Worm (Caenorhabditis elegans): ENCODE measurements around the gene lin-23.

DNA sequence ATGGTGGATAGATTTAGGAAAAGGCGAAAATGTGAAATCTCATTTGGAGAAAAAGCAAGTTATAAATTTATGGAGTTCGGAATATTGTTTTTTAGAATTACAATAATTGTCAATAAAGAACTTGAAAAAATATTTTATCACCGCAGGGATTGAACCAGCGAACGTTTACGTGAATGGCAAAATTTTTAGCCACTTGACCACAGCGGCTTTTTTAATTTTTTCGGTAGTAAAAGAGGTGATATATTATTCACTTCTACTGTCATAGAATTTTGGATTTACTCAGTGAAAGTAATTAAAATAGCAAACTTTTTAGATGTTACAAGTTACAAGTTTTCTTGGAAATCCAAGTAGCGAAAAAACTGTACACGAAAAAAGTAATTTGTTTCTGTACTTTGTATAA lies 12.9 kb upstream of the lin-23 start:
- TF ChIP-seq hlh-26 (GFP tag; conservative IDR thresholded peaks at IDR 0.05) (no peak), nfyb-1 (GFP tag; IDR thresholded peaks at IDR 0.05) (no peak), F33H1.4 (GFP tag; IDR thresholded peaks at IDR 0.05) (no peak), nhr-120 (GFP tag; IDR thresholded peaks at IDR 0.05) (no peak)

All from whole organism, young adult.